Worm (Caenorhabditis elegans) whole organism, L3 larva: ENCODE data around the gene emb-1.

ENCODE experiments used
- ZK546.5 ChIP-seq: sonication (generic microtip); optimal IDR thresholded peaks from 2 replicates; lab custom pipeline; 2017; ENCODE audit warnings: missing biosample characterization, missing genetic modification characterization
- ama-1 ChIP-seq: fragments of 150-350 bp; optimal IDR thresholded peaks from 2 replicates; lab custom pipeline; 2018
- ceh-16 ChIP-seq: sonication (generic microtip); optimal IDR thresholded peaks from 2 replicates; lab custom pipeline; 2017; ENCODE audit warnings: missing biosample characterization, missing genetic modification characterization
- ceh-28 ChIP-seq: fragments of 150-350 bp; optimal IDR thresholded peaks from 2 replicates; lab custom pipeline; 2014; ENCODE audit warnings: missing biosample characterization, missing genetic modification reagents, missing genetic modification characterization
- ceh-82 ChIP-seq: fragments of 150-350 bp; optimal IDR thresholded peaks from 2 replicates; lab custom pipeline; 2014; ENCODE audit warnings: missing biosample characterization, missing genetic modification characterization
- daf-12 ChIP-seq: fragments of 150-350 bp; optimal IDR thresholded peaks from 2 replicates; lab custom pipeline; 2014; ENCODE audit warnings: missing biosample characterization, missing genetic modification reagents, missing genetic modification characterization
- egl-27 ChIP-seq: sonication (generic microtip); optimal IDR thresholded peaks from 4 replicates; lab custom pipeline; 2017; ENCODE audit warnings: missing biosample characterization, missing genetic modification reagents, missing genetic modification characterization
- egl-5 ChIP-seq: fragments of 150-350 bp; optimal IDR thresholded peaks from 2 replicates; lab custom pipeline; 2017; ENCODE audit warnings: missing biosample characterization, missing genetic modification reagents, missing genetic modification characterization, inconsistent platforms
- elt-2 ChIP-seq: sonication (generic microtip); optimal IDR thresholded peaks from 2 replicates; lab custom pipeline; 2016; ENCODE audit warnings: missing genetic modification reagents, mild to moderate bottlenecking, missing genetic modification characterization, missing compliant biosample characterization
- elt-3 ChIP-seq, 3 experiments: fragments of 150-350 bp in 1 of 3; sonication (generic microtip) in 2 of 3; optimal IDR thresholded peaks; 2 replicates in 2 of 3; 4 replicates in 1 of 3; lab custom pipeline; 2014 to 2017; ENCODE audit warnings: missing biosample characterization in 3 of 3, missing genetic modification characterization in 3 of 3
- eor-1 ChIP-seq, 2 experiments: fragments of 150-350 bp; optimal IDR thresholded peaks; 2 replicates each; lab custom pipeline; 2014 to 2018; ENCODE audit warnings: missing biosample characterization in 2 of 2, missing genetic modification characterization in 2 of 2
- fkh-10 ChIP-seq: sonication (generic microtip); optimal IDR thresholded peaks from 2 replicates; lab custom pipeline; 2017; ENCODE audit warnings: missing biosample characterization, missing genetic modification reagents, missing genetic modification characterization
- fos-1 ChIP-seq: fragments of 150-350 bp; optimal IDR thresholded peaks from 2 replicates; lab custom pipeline; 2014; ENCODE audit warnings: missing biosample characterization, missing genetic modification characterization
- hmg-11 ChIP-seq: sonication (generic microtip); optimal IDR thresholded peaks from 2 replicates; lab custom pipeline; 2016; ENCODE audit warnings: missing genetic modification characterization, missing compliant biosample characterization
- jun-1 ChIP-seq: fragments of 150-350 bp; optimal IDR thresholded peaks from 2 replicates; lab custom pipeline; 2014; ENCODE audit warnings: missing biosample characterization, missing genetic modification reagents, missing genetic modification characterization
- lin-15B ChIP-seq: fragments of 150-350 bp; optimal IDR thresholded peaks from 2 replicates; lab custom pipeline; 2014; ENCODE audit warnings: missing biosample characterization, missing genetic modification characterization
- lsy-12 ChIP-seq: sonication (generic microtip); optimal IDR thresholded peaks from 2 replicates; lab custom pipeline; 2016; ENCODE audit warnings: mild to moderate bottlenecking, missing genetic modification characterization, missing compliant biosample characterization
- mdl-1 ChIP-seq: fragments of 150-350 bp; optimal IDR thresholded peaks from 2 replicates; lab custom pipeline; 2014; ENCODE audit warnings: missing biosample characterization, missing genetic modification characterization
- mml-1 ChIP-seq: fragments of 150-350 bp; sonication (generic microtip); optimal IDR thresholded peaks from 3 replicates; lab custom pipeline; 2014; ENCODE audit warnings: missing biosample characterization, missing genetic modification characterization
- nfya-1 ChIP-seq: sonication (generic microtip); optimal IDR thresholded peaks from 2 replicates; lab custom pipeline; 2017; ENCODE audit warnings: missing genetic modification characterization, mild to moderate bottlenecking, missing compliant biosample characterization, antibody characterized with exemption, moderate library complexity; ENCODE audit not compliant: insufficient read depth
- nhr-11 ChIP-seq: fragments of 150-350 bp; optimal IDR thresholded peaks from 2 replicates; lab custom pipeline; 2014; ENCODE audit warnings: missing biosample characterization, missing genetic modification characterization
- nhr-12 ChIP-seq: fragments of 150-350 bp; optimal IDR thresholded peaks from 2 replicates; lab custom pipeline; 2014; ENCODE audit warnings: missing biosample characterization, missing genetic modification characterization
- nhr-23 ChIP-seq: fragments of 150-350 bp; optimal IDR thresholded peaks from 2 replicates; lab custom pipeline; 2014; ENCODE audit warnings: missing biosample characterization, missing genetic modification reagents, missing genetic modification characterization
- nhr-25 ChIP-seq: sonication (generic microtip); optimal IDR thresholded peaks from 2 replicates; lab custom pipeline; 2017; ENCODE audit warnings: missing biosample characterization, missing genetic modification characterization
- nhr-28 ChIP-seq: fragments of 150-350 bp; optimal IDR thresholded peaks from 2 replicates; lab custom pipeline; 2014; ENCODE audit warnings: missing biosample characterization, missing genetic modification characterization
- nhr-43 ChIP-seq: sonication (generic microtip); optimal IDR thresholded peaks from 2 replicates; lab custom pipeline; 2016; ENCODE audit warnings: mild to moderate bottlenecking, missing genetic modification characterization, missing compliant biosample characterization; ENCODE audit not compliant: poor library complexity, severe bottlenecking
- nhr-67 ChIP-seq: fragments of 150-350 bp; optimal IDR thresholded peaks from 2 replicates; lab custom pipeline; 2014; ENCODE audit warnings: missing biosample characterization, missing genetic modification characterization
- nhr-76 ChIP-seq: fragments of 150-350 bp; sonication (generic microtip); optimal IDR thresholded peaks from 5 replicates; lab custom pipeline; 2014; ENCODE audit warnings: missing biosample characterization, missing genetic modification characterization
- nhr-77 ChIP-seq: fragments of 150-350 bp; optimal IDR thresholded peaks from 2 replicates; lab custom pipeline; 2014; ENCODE audit warnings: missing biosample characterization, missing genetic modification characterization
- pha-4 ChIP-seq: fragments of 150-350 bp; optimal IDR thresholded peaks from 2 replicates; lab custom pipeline; 2014; ENCODE audit warnings: missing biosample characterization, missing genetic modification reagents, missing genetic modification characterization
- skn-1 ChIP-seq: fragments of 150-350 bp; optimal IDR thresholded peaks from 2 replicates; lab custom pipeline; 2014; ENCODE audit warnings: missing biosample characterization, missing genetic modification characterization
- snpc-4 ChIP-seq: fragments of 150-350 bp; optimal IDR thresholded peaks from 2 replicates; lab custom pipeline; 2014; ENCODE audit warnings: missing biosample characterization, missing genetic modification characterization
- tbx-2 ChIP-seq: sonication (generic microtip); optimal IDR thresholded peaks from 2 replicates; lab custom pipeline; 2016; ENCODE audit warnings: mild to moderate bottlenecking, missing genetic modification characterization, missing compliant biosample characterization
- unc-39 ChIP-seq: sonication (generic microtip); optimal IDR thresholded peaks from 4 replicates; lab custom pipeline; 2017; ENCODE audit warnings: missing biosample characterization, missing genetic modification characterization
- unc-62 ChIP-seq: fragments of 150-350 bp; sonication (generic microtip); optimal IDR thresholded peaks from 4 replicates; lab custom pipeline; 2014; ENCODE audit warnings: missing biosample characterization, missing genetic modification reagents, missing genetic modification characterization
- ztf-4 ChIP-seq: fragments of 150-350 bp; optimal IDR thresholded peaks from 2 replicates; lab custom pipeline; 2014; ENCODE audit warnings: missing biosample characterization, missing genetic modification characterization

The emb-1 gene

DNA sequence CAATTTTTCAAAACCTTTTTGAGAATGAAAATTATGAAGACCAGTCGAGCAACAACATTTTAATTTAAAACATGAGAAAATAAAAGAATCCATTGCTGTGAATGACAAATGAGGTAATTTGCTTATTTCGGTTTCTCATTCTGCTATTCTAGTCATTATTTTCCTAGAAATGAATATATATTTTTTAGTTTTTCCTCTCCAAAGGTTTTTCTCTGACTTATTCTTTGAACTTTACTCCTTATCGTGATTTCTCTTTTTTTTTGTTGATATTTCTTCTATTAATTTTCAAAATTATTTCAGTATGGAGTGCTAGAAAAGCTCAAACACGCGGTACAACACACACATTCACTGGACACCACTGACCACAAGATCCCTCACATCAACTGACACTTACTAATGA is 12.4 kb downstream of the emb-1 start, which contains the start of gene pup-2:
Gene pup-2 (plus strand): TSS at position 301 of the 400 bp plus-strand sequence.
- TF ChIP-seq eor-1 (tag; optimal IDR thresholded peaks at IDR 0.05; lab: Kevin White, UChicago) = no peak
- no peak for TF ChIP-seq nhr-77 (tag; lab: Kevin White, UChicago)
- TF ChIP-seq ztf-4 (tag; lab: Kevin White, UChicago) = no peak
- no peak for TF ChIP-seq ceh-28 (tag; lab: Kevin White, UChicago)
- TF ChIP-seq tbx-2 (tag; lab: Kevin White, UChicago) = no peak
- no peak for TF ChIP-seq nhr-76 (tag; lab: Kevin White, UChicago)
- no peak for TF ChIP-seq ama-1 (lab: Kevin White, UChicago)
- no peak for TF ChIP-seq jun-1 (tag; lab: Kevin White, UChicago)
- TF ChIP-seq elt-3 (tag; optimal IDR thresholded peaks at IDR 0.05; lab: Kevin White, UChicago) = no peak
- TF ChIP-seq egl-27 (tag; lab: Kevin White, UChicago) = no peak
- no peak for TF ChIP-seq fkh-10 (GFP tag; lab: Kevin White, UChicago)

- TF ChIP-seq ceh-16 (tag; lab: Kevin White, UChicago) (no peak), nhr-12 (tag; lab: Kevin White, UChicago) (no peak), daf-12 (no peak), mdl-1 (tag; lab: Kevin White, UChicago) (no peak), unc-39 (tag; lab: Kevin White, UChicago) (no peak), skn-1 (tag; lab: Kevin White, UChicago) (no peak)
- TF ChIP-seq, all 47 proteins: peak for 0
These were observed 15.2 kb downstream of the emb-1 start, which contains the start of gene K10D2.8 for ce11 chrIII:5188426-5188825. Gene K10D2.8, plus strand, starts transcription at chrIII:5188726.

DNA sequence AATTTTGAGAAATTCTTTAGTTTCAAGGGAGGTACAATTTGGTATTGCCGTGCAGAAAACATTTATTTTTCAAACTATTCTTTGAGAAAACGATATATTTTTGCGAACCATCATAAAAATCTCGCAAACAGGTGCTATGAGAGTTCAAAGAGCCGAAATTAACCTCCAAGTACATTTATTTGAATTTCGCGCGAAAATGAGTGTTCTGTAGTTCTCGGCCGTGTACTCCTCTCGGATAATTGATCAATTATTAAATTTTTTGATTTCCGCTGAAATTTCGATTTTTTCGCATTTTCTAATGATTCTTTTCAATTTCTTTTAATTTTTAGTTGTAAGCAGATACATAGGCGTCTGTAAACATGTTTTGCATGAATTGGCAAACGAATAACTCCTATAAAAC is 16.9 kb downstream of the emb-1 start:
- no peak for TF ChIP-seq skn-1 (tag; lab: Kevin White, UChicago)
- no peak for TF ChIP-seq fos-1 (tag; lab: Kevin White, UChicago)
- TF ChIP-seq jun-1 (tag; lab: Kevin White, UChicago) = no peak
- no peak for TF ChIP-seq ceh-82 (tag; lab: Kevin White, UChicago)
- no peak for TF ChIP-seq lin-15B (tag; lab: Kevin White, UChicago)
- TF ChIP-seq nhr-23 (tag; lab: Kevin White, UChicago) = peak; percentile 44
- no peak for TF ChIP-seq nhr-12 (tag; lab: Kevin White, UChicago)
- no peak for TF ChIP-seq nhr-76 (tag; lab: Kevin White, UChicago)
- no peak for TF ChIP-seq egl-5
- TF ChIP-seq pha-4 (tag; lab: Kevin White, UChicago) = peak; percentile 43
- no peak for TF ChIP-seq unc-62
- TF ChIP-seq tbx-2 (tag; lab: Kevin White, UChicago) = no peak
- TF ChIP-seq nfya-1 (tag; lab: Kevin White, UChicago) = peak; percentile 24
- TF ChIP-seq ama-1 (lab: Kevin White, UChicago) = no peak
- TF ChIP-seq nhr-43 = peak; percentile 41

DNA sequence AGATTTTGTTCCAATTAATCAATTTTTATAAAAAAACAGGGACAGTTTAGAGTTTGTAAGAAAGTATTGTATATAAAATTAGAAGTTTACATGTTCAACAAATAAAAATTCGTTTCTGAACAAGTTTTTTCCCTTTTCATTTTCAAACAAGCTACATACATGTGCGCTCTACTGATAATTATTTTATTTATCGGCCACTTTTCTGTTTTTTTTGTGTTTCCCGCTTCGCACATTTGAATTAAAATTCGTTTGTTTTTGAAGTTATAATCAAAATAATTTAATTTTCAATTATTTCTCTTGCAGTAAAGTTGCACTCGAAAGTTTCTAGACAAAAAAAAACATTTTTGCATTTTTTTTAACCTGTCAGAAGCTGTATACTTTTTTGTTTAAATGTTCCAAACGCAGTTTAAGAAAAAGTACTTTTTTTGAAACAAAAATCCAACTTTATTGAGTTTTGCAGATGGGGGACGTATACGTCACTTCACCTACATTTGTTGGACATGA is 17.5 kb downstream of the emb-1 start, which contains the start of gene hira-1:
Gene hira-1 (plus strand): TSS at position 454 of the 504 bp plus-strand sequence.
- TF ChIP-seq nhr-25 = no peak
- no peak for TF ChIP-seq daf-12
- TF ChIP-seq egl-5 = no peak
- peak; percentile 31 for TF ChIP-seq snpc-4 (tag; lab: Kevin White, UChicago)
- no peak for TF ChIP-seq nhr-11
- no peak for TF ChIP-seq nhr-67
- peak; percentile 3 for TF ChIP-seq hmg-11 (tag; lab: Kevin White, UChicago)
- TF ChIP-seq ZK546.5 (tag; lab: Kevin White, UChicago) = no peak
- TF ChIP-seq ama-1 (lab: Kevin White, UChicago) = no peak
- no peak for TF ChIP-seq nhr-43
- TF ChIP-seq fos-1 (tag; lab: Kevin White, UChicago) = no peak
- no peak for TF ChIP-seq skn-1 (tag; lab: Kevin White, UChicago)
- no peak for TF ChIP-seq nhr-76 (tag; lab: Kevin White, UChicago)
- peak; percentile 0 for TF ChIP-seq nfya-1 (tag; lab: Kevin White, UChicago)
- TF ChIP-seq lin-15B (tag; lab: Kevin White, UChicago) = peak; percentile 83
- TF ChIP-seq elt-2 = peak; percentile 9
- TF ChIP-seq lsy-12 (tag; lab: Kevin White, UChicago) = no peak
- peak; percentile 66 for TF ChIP-seq pha-4 (tag; lab: Kevin White, UChicago)
- TF ChIP-seq nhr-28 = no peak
- TF ChIP-seq mml-1 = no peak
- TF ChIP-seq ceh-82 (tag; lab: Kevin White, UChicago) = no peak
- peak; percentile 52 for TF ChIP-seq nhr-23 (tag; lab: Kevin White, UChicago)
